Worm (Caenorhabditis elegans): Measurements from ENCODE around the gene C07D10.1.
A peak's percentile ranks its signal among the peaks of the same experiment; 100 is the strongest.

C07D10.1 gene

ce11 chrII:7397273-7397840 is 1.5 kb upstream of the C07D10.1 start (continued):
- TF ChIP-seq lsy-2 (tag; optimal IDR thresholded peaks at IDR 0.05) (peak in 1 of 2 experiments; percentile 26), lin-38 (GFP tag; IDR thresholded peaks at IDR 0.05) (peak; percentile 43; the same call in 1 of the 2 replicates), ZK337.2 (GFP tag; IDR thresholded peaks at IDR 0.05) (no peak)

- TF ChIP-seq aha-1 (tag) (peak; percentile 52), nhr-42 (GFP tag; IDR thresholded peaks at IDR 0.05) (no peak)
Measured at ce11 chrII:7402625-7403024, 3.8 kb downstream of the C07D10.1 start, which contains the start of gene nas-7. TSS of gene nas-7 (minus strand) at chrII:7402725.

ce11 chrII:7404001-7404400 is 5.2 kb downstream of the C07D10.1 start:
- TF ChIP-seq tag-97 (GFP tag; IDR thresholded peaks at IDR 0.05) (no peak), aha-1 (tag) (peak; percentile 73), ZK546.5 (tag; optimal IDR thresholded peaks at IDR 0.05) (no peak), mes-2 (tag; optimal IDR thresholded peaks at IDR 0.05; ENCODE audit: poor library complexity, severe bottlenecking) (no peak), dmd-9 (GFP tag; IDR thresholded peaks at IDR 0.05) (no peak), ctbp-1 (GFP tag; IDR thresholded peaks at IDR 0.05) (no peak), mxl-2 (GFP tag; conservative IDR thresholded peaks at IDR 0.05) (no peak), daf-19 (GFP tag; conservative IDR thresholded peaks at IDR 0.05) (no peak), nhr-10 (tag; optimal IDR thresholded peaks at IDR 0.05) (no peak), ztf-7 (tag; optimal IDR thresholded peaks at IDR 0.05) (no peak), hlh-30 (tag; optimal IDR thresholded peaks at IDR 0.05; ENCODE audit: insufficient read depth) (peak; percentile 51), D1046.2 (GFP tag; IDR thresholded peaks at IDR 0.05) (no peak), F37D6.2 (tag; optimal IDR thresholded peaks at IDR 0.05) (no peak), unc-62 (GFP tag; optimal IDR thresholded peaks at IDR 0.05 in 1 of 2) (peak in 1 of 2 experiments; percentile 61), unc-62 (tag; optimal IDR thresholded peaks at IDR 0.05) (no peak), lsy-2 (tag; optimal IDR thresholded peaks at IDR 0.05) (no peak), nhr-25 (tag; optimal IDR thresholded peaks at IDR 0.05; ENCODE audit: borderline replicate concordance, insufficient read depth) (peak; percentile 52), mep-1 (tag; optimal IDR thresholded peaks at IDR 0.05) (peak; percentile 1), tra-1 (GFP tag; IDR thresholded peaks at IDR 0.05) (no peak), Y48G9A.11 (GFP tag; IDR thresholded peaks at IDR 0.05) (no peak), R02D3.7 (tag; optimal IDR thresholded peaks at IDR 0.05) (no peak), lir-3 (tag; optimal IDR thresholded peaks at IDR 0.05) (no peak), nhr-48 (tag; optimal IDR thresholded peaks at IDR 0.05) (peak; percentile 8), hlh-11 (tag; optimal IDR thresholded peaks at IDR 0.05) (peak; percentile 71), ceh-62 (tag; optimal IDR thresholded peaks at IDR 0.05) (no peak), lin-1 (GFP tag; IDR thresholded peaks at IDR 0.05) (no peak), lin-39 (tag; optimal IDR thresholded peaks at IDR 0.05) (no peak), daf-16 (GFP tag; optimal IDR thresholded peaks at IDR 0.05) (no peak), daf-16 (tag; optimal IDR thresholded peaks at IDR 0.05) (no peak), T26A8.4 (GFP tag; IDR thresholded peaks at IDR 0.05) (peak; percentile 20; the same call in 1 of the 2 replicates), ceh-28 (tag; optimal IDR thresholded peaks at IDR 0.05) (no peak), mxl-3 (GFP tag; optimal IDR thresholded peaks at IDR 0.05) (peak; percentile 61), nhr-6 (tag; optimal IDR thresholded peaks at IDR 0.05) (no peak), Y75B8A.6 (GFP tag; IDR thresholded peaks at IDR 0.05) (no peak)

ce11 chrII:7405262-7405661 is 6.5 kb downstream of the C07D10.1 start:
- TF ChIP-seq F44E2.7 (GFP tag; IDR thresholded peaks at IDR 0.05) (no peak), mep-1 (tag; optimal IDR thresholded peaks at IDR 0.05) (peak; percentile 44), madf-5 (GFP tag; IDR thresholded peaks at IDR 0.05) (0 out of 4 replicates have a peak, but pooled peaks of 1 of the 2 experiments have one; percentile 37), unc-62 (GFP tag; optimal IDR thresholded peaks at IDR 0.05 in 1 of 2) (peak in 1 of 2 experiments; percentile 56), unc-62 (tag; optimal IDR thresholded peaks at IDR 0.05) (no peak), zfp-2 (tag; optimal IDR thresholded peaks at IDR 0.05) (no peak), nhr-25 (tag; optimal IDR thresholded peaks at IDR 0.05; ENCODE audit: borderline replicate concordance, insufficient read depth) (peak; percentile 69), nhr-28 (tag; optimal IDR thresholded peaks at IDR 0.05) (peak; percentile 56), mdl-1 (tag; optimal IDR thresholded peaks at IDR 0.05) (peak in 1 of 2 experiments; percentile 43), nhr-76 (tag; optimal IDR thresholded peaks at IDR 0.05) (no peak), hlh-11 (tag; optimal IDR thresholded peaks at IDR 0.05) (peak; percentile 46), cey-2 (tag; optimal IDR thresholded peaks at IDR 0.05; ENCODE audit: borderline replicate concordance, insufficient read depth) (peak; percentile 23), F26F4.8 (GFP tag; conservative IDR thresholded peaks at IDR 0.05) (no peak)
